Worm (Caenorhabditis elegans) whole organism, late embryonic: ENCODE results near the gene K09B11.4.

Experiments used
- C08G9.2 ChIP-seq: sonication (generic microtip); optimal IDR thresholded peaks from 2 replicates; lab custom pipeline; 2016; ENCODE audit warnings: mild to moderate bottlenecking, missing genetic modification characterization, moderate library complexity, missing compliant biosample characterization
- C38D4.7 ChIP-seq: fragments of 200-800 bp; sonication (Bioruptor generic); optimal IDR thresholded peaks from 2 replicates; lab custom pipeline; 2018; ENCODE audit warnings: mild to moderate bottlenecking, missing genetic modification characterization, moderate library complexity, missing compliant biosample characterization
- F13H6.1 ChIP-seq: sonication (generic microtip); optimal IDR thresholded peaks from 2 replicates; lab custom pipeline; 2016; ENCODE audit warnings: missing genetic modification characterization, missing compliant biosample characterization
- K02D7.2 ChIP-seq: sonication (generic microtip); optimal IDR thresholded peaks from 2 replicates; lab custom pipeline; 2017; ENCODE audit warnings: mild to moderate bottlenecking, missing genetic modification characterization, missing compliant biosample characterization
- K09A11.1 ChIP-seq: sonication (generic microtip); optimal IDR thresholded peaks from 2 replicates; lab custom pipeline; 2017; ENCODE audit warnings: antibody characterized with exemption, mild to moderate bottlenecking, missing genetic modification characterization, missing compliant biosample characterization; ENCODE audit not compliant: insufficient read depth
- ama-1 ChIP-seq: fragments of 150-350 bp; optimal IDR thresholded peaks from 2 replicates; lab custom pipeline; 2014
- ceh-18 ChIP-seq: sonication (generic microtip); optimal IDR thresholded peaks from 2 replicates; lab custom pipeline; 2016; ENCODE audit warnings: missing genetic modification characterization, missing compliant biosample characterization
- ceh-2 ChIP-seq: sonication (generic microtip); optimal IDR thresholded peaks from 2 replicates; lab custom pipeline; 2016; ENCODE audit warnings: missing genotype, missing genetic modification characterization, missing compliant biosample characterization
- ceh-48 ChIP-seq: sonication (generic microtip); optimal IDR thresholded peaks from 2 replicates; lab custom pipeline; 2016; ENCODE audit warnings: missing genetic modification characterization, inconsistent platforms, missing compliant biosample characterization
- ets-4 ChIP-seq: sonication (generic microtip); optimal IDR thresholded peaks from 2 replicates; lab custom pipeline; 2016; ENCODE audit warnings: missing genetic modification characterization, missing compliant biosample characterization
- hlh-30 ChIP-seq: sonication (generic microtip); optimal IDR thresholded peaks from 2 replicates; lab custom pipeline; 2017; ENCODE audit warnings: antibody characterized with exemption, missing genetic modification characterization, missing compliant biosample characterization; ENCODE audit not compliant: insufficient read depth
- lim-6 ChIP-seq: sonication (generic microtip); optimal IDR thresholded peaks from 2 replicates; lab custom pipeline; 2016; ENCODE audit warnings: missing genetic modification characterization, missing compliant biosample characterization
- madf-2 ChIP-seq: sonication (generic microtip); optimal IDR thresholded peaks from 2 replicates; lab custom pipeline; 2017; ENCODE audit warnings: missing genetic modification characterization, missing compliant biosample characterization
- mec-3 ChIP-seq: sonication (generic microtip); optimal IDR thresholded peaks from 2 replicates; lab custom pipeline; 2016; ENCODE audit warnings: borderline replicate concordance, missing genetic modification characterization, missing compliant biosample characterization
- nhr-232 ChIP-seq: sonication (generic microtip); optimal IDR thresholded peaks from 2 replicates; lab custom pipeline; 2016; ENCODE audit warnings: missing genetic modification characterization, missing compliant biosample characterization
- pag-3 ChIP-seq: sonication (generic microtip); optimal IDR thresholded peaks from 2 replicates; lab custom pipeline; 2016; ENCODE audit warnings: missing compliant biosample characterization, missing genetic modification characterization, borderline replicate concordance
- pat-9 ChIP-seq: fragments of 200-800 bp; sonication (Bioruptor generic); optimal IDR thresholded peaks from 2 replicates; lab custom pipeline; 2018; ENCODE audit warnings: mild to moderate bottlenecking, missing genetic modification characterization, moderate library complexity, missing compliant biosample characterization
- pax-1 ChIP-seq: fragments of 150-350 bp; optimal IDR thresholded peaks from 2 replicates; lab custom pipeline; 2014; ENCODE audit warnings: missing biosample characterization, missing genetic modification characterization
- pha-2 ChIP-seq: sonication (generic microtip); optimal IDR thresholded peaks from 2 replicates; lab custom pipeline; 2017; ENCODE audit warnings: mild to moderate bottlenecking, missing genetic modification characterization, missing compliant biosample characterization
- pros-1 ChIP-seq: fragments of 150-350 bp; optimal IDR thresholded peaks from 2 replicates; lab custom pipeline; 2014; ENCODE audit warnings: missing biosample characterization, missing genetic modification reagents, missing genetic modification characterization
- ref-2 ChIP-seq: sonication (generic microtip); optimal IDR thresholded peaks from 2 replicates; lab custom pipeline; 2016; ENCODE audit warnings: missing genetic modification characterization, missing compliant biosample characterization
- rnt-1 ChIP-seq: sonication (generic microtip); optimal IDR thresholded peaks from 2 replicates; lab custom pipeline; 2016; ENCODE audit warnings: missing genetic modification characterization, missing compliant biosample characterization
- tbx-7 ChIP-seq: sonication (generic microtip); optimal IDR thresholded peaks from 2 replicates; lab custom pipeline; 2016; ENCODE audit warnings: missing genotype, missing genetic modification characterization, missing compliant biosample characterization
- unc-3 ChIP-seq, 2 experiments: fragments of 200-800 bp in 1 of 2; sonication (Bioruptor generic) in 1 of 2; sonication (generic microtip) in 1 of 2; conservative IDR thresholded peaks in 1 of 2; optimal IDR thresholded peaks in 1 of 2; 2 replicates each; pipeline versions ENCODE4 v1.3.6 to Lab custom; 2016 to 2022; ENCODE audit warnings: missing compliant biosample characterization in 2 of 2, missing genetic modification characterization in 2 of 2, missing genetic modification reagents in 1 of 2

K09B11.4 gene

DNA sequence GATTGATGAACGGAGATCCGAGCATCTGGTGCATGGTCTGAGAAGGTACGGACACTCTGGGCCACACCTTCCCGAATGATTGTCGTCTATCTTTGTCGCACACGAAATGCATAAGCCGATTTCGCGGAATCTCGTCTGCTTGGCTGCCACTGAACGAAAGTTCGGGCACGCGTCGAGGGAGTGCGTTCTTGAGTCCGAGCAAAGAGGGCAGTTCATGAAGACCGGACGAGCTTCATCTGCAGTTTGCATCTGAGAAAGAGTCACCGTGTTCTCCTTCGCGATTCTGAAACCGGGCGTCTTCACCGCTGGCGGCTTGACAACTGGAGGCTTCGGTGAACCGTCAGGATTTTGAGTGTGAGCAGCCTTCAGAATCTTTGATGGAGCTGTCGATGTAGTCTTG is 28.9 kb downstream of the K09B11.4 start:
- TF ChIP-seq K02D7.2 (tag; lab: Kevin White, UChicago) (no peak), nhr-232 (tag; lab: Kevin White, UChicago) (no peak), lim-6 (tag; lab: Kevin White, UChicago) (no peak)

- TF ChIP-seq K02D7.2 (tag; lab: Kevin White, UChicago) (no peak), unc-3 (GFP tag; conservative IDR thresholded peaks at IDR 0.05; lab: Robert Waterston, UW) (no peak), unc-3 (tag; optimal IDR thresholded peaks at IDR 0.05; lab: Kevin White, UChicago) (no peak), ets-4 (no peak), C08G9.2 (no peak), tbx-7 (no peak), C38D4.7 (GFP tag; lab: Kevin White, UChicago) (no peak), pat-9 (no peak), ama-1 (lab: Kevin White, UChicago) (no peak), pax-1 (tag; lab: Kevin White, UChicago) (no peak), F13H6.1 (tag; lab: Kevin White, UChicago) (no peak), ceh-18 (tag; lab: Kevin White, UChicago) (no peak), mec-3 (no peak), K09A11.1 (tag; lab: Kevin White, UChicago) (no peak), hlh-30 (tag; lab: Kevin White, UChicago) (no peak), ceh-48 (tag; lab: Kevin White, UChicago) (no peak), pros-1 (tag; lab: Kevin White, UChicago) (no peak)
Observed at ce11 chrIV:13460876-13461275, 31.5 kb downstream of the K09B11.4 start, which contains the start of gene Y38H8A.12. Y38H8A.12 (minus strand) TSS chrIV:13460976.

- TF ChIP-seq madf-2 (tag; lab: Kevin White, UChicago) (no peak), ref-2 (tag; lab: Kevin White, UChicago) (no peak), pag-3 (no peak)
Observed at ce11 chrIV:13465797-13466196, 36.5 kb downstream of the K09B11.4 start, which contains the start of gene fezf-1. fezf-1 (plus strand) TSS chrIV:13466097.

DNA sequence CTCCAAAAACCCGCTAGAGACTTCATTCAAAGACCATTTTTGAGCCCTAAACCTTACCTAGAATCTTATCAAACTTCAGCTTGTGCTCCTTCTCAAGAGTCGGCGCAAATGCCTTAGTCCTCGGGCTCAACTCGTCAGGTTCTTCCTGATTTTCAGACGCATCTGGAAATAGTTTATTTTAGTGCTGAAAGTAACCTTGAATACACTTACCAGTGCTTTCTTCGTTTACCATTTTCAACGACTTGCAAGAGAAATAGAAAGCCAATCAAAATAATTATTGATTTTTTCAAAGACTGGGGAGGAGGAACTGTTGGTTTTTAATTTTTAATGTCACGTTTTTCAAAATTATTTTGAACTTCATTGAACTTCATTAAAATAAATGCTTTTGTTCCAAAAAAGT is 42.7 kb downstream of the K09B11.4 start, which contains the start of the genes ttbk-8.1 and Y38H8A.4:
TSS of gene ttbk-8.1 (plus strand) at position 301 of the 400 bp plus-strand sequence.
TSS of gene Y38H8A.4 (minus strand) at position 366 of the 400 bp plus-strand sequence.
- TF ChIP-seq unc-3 (GFP tag; conservative IDR thresholded peaks at IDR 0.05; lab: Robert Waterston, UW) (no peak), unc-3 (tag; optimal IDR thresholded peaks at IDR 0.05; lab: Kevin White, UChicago) (no peak)
- TF ChIP-seq, all 69 proteins: peak for 0

- TF ChIP-seq hlh-30 (tag; lab: Kevin White, UChicago) (no peak), ama-1 (lab: Kevin White, UChicago) (no peak), ceh-2 (tag; lab: Kevin White, UChicago) (no peak), madf-2 (tag; lab: Kevin White, UChicago) (no peak), lim-6 (tag; lab: Kevin White, UChicago) (no peak), pha-2 (no peak), ceh-18 (tag; lab: Kevin White, UChicago) (no peak), pag-3 (no peak), C08G9.2 (no peak), rnt-1 (tag; lab: Kevin White, UChicago) (no peak)
Observed at ce11 chrIV:13474132-13474531, 44.8 kb downstream of the K09B11.4 start, which contains the start of gene Y38H8A.2. Y38H8A.2 (plus strand) TSS chrIV:13474432.
